Worm (Caenorhabditis elegans): ENCODE data around the gene npr-38.

DNA sequence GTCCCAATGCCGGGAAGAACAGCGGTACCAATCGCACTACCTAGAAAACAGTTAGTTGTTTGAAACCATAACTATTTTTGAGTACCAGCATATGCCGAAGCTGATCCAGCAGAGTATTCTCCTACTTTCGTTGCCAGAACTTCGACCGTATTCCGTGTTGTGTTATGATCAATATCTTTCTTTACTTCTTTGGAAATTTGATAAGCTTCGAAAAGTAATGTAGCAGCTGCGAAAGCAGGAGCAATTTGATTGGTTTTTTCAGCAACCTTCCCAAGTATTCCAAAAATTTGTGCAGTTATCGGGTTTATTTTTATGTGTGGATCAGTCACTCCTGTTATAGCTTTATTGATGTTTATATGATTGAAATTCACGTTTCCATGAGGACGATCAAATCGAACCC is 48.6 kb downstream of the npr-38 start:
- no peak for TF ChIP-seq zfp-3 (GFP tag; conservative IDR thresholded peaks at IDR 0.05)
- no peak for TF ChIP-seq madf-5 (GFP tag; IDR thresholded peaks at IDR 0.05)
- TF ChIP-seq dpl-1 (GFP tag; optimal IDR thresholded peaks at IDR 0.05): no peak
- TF ChIP-seq snpc-4 (tag; optimal IDR thresholded peaks at IDR 0.05): no peak
- no peak for TF ChIP-seq lsy-2 (tag; optimal IDR thresholded peaks at IDR 0.05)
- no peak for TF ChIP-seq zfp-2 (tag; optimal IDR thresholded peaks at IDR 0.05)
- no peak for TF ChIP-seq dmd-6 (GFP tag; IDR thresholded peaks at IDR 0.05)
- no peak for TF ChIP-seq nhr-25 (tag; optimal IDR thresholded peaks at IDR 0.05; ENCODE audit: borderline replicate concordance, insufficient read depth)
- TF ChIP-seq fos-1 (tag; optimal IDR thresholded peaks at IDR 0.05): no peak
- TF ChIP-seq unc-62 (GFP tag; optimal IDR thresholded peaks at IDR 0.05 in 1 of 2): no peak
- TF ChIP-seq unc-62 (tag; optimal IDR thresholded peaks at IDR 0.05): no peak
- TF ChIP-seq lim-7 (GFP tag; IDR thresholded peaks at IDR 0.05): no peak
- no peak for TF ChIP-seq hlh-11 (tag; optimal IDR thresholded peaks at IDR 0.05)
- no peak for TF ChIP-seq nhr-76 (tag; optimal IDR thresholded peaks at IDR 0.05)

All from whole organism, L4 larva.